Fruit fly (Drosophila melanogaster) whole organism, embryonic: Measurements from ENCODE around the gene Pgd.
A peak's percentile ranks its signal among the peaks of the same experiment; 100 is the strongest.

Source experiments
- Bdp1 ChIP-seq: fragments of 200-800 bp; sonication (Bioruptor generic); optimal IDR thresholded peaks from 3 replicates; lab custom pipeline; 2016; ENCODE audit warnings: missing biosample characterization, missing genetic modification characterization
- CG10979 ChIP-seq: fragments of 200-800 bp; sonication (Bioruptor generic); optimal IDR thresholded peaks from 2 replicates; lab custom pipeline; 2018; ENCODE audit warnings: missing biosample characterization, mild to moderate bottlenecking, missing genetic modification characterization, moderate library complexity
- CG11093 ChIP-seq: fragments of 200-800 bp; sonication (Bioruptor generic); IDR thresholded peaks from 3 replicates; pipeline ENCODE4 v1.3.6; 2022; ENCODE audit warnings: missing biosample characterization, missing genetic modification characterization
- CG13123 ChIP-seq: fragments of 200-800 bp; sonication (Bioruptor generic); optimal IDR thresholded peaks from 2 replicates; lab custom pipeline; 2016; ENCODE audit warnings: missing biosample characterization, missing genetic modification characterization
- CG14050 ChIP-seq: fragments of 200-800 bp; sonication (Bioruptor generic); IDR thresholded peaks from 3 replicates; pipeline ENCODE4 v1.3.6; 2022; ENCODE audit warnings: missing biosample characterization, missing genetic modification characterization
- CG14860 ChIP-seq: fragments of 200-800 bp; sonication (Bioruptor generic); IDR thresholded peaks from 3 replicates; pipeline ENCODE4 v1.3.6; 2022; ENCODE audit warnings: missing biosample characterization, missing genetic modification characterization; ENCODE audit not compliant: partially characterized antibody
- CG15479 ChIP-seq: fragments of 200-800 bp; sonication (Bioruptor generic); optimal IDR thresholded peaks from 3 replicates; lab custom pipeline; 2019; ENCODE audit warnings: missing biosample characterization, mild to moderate bottlenecking, missing genetic modification characterization, moderate library complexity
- CG18011 ChIP-seq: fragments of 200-800 bp; sonication (Bioruptor generic); optimal IDR thresholded peaks from 2 replicates; lab custom pipeline; 2017; ENCODE audit warnings: missing biosample characterization, missing genetic modification characterization, mild to moderate bottlenecking, moderate library complexity, missing genotype
- CG18599 ChIP-seq: fragments of 200-800 bp; sonication (Bioruptor generic); optimal IDR thresholded peaks from 3 replicates; lab custom pipeline; 2017; ENCODE audit warnings: missing biosample characterization, missing genetic modification characterization, mild to moderate bottlenecking, moderate library complexity, missing genetic modification reagents
- CG33213 ChIP-seq: fragments of 200-800 bp; sonication (Bioruptor generic); optimal IDR thresholded peaks from 3 replicates; lab custom pipeline; 2016; ENCODE audit warnings: missing biosample characterization, missing genetic modification characterization
- CG4360 ChIP-seq: fragments of 200-800 bp; sonication (Bioruptor generic); IDR thresholded peaks from 2 replicates; pipeline ENCODE4 v1.3.6; 2022; ENCODE audit warnings: missing biosample characterization, missing genetic modification characterization
- CG5953 ChIP-seq: fragments of 200-800 bp; sonication (Bioruptor generic); IDR thresholded peaks from 2 replicates; pipeline ENCODE4 v1.3.6; 2022; ENCODE audit warnings: missing biosample characterization, missing genetic modification characterization
- CG7928 ChIP-seq: fragments of 200-800 bp; sonication (Bioruptor generic); optimal IDR thresholded peaks from 2 replicates; lab custom pipeline; 2017; ENCODE audit warnings: missing biosample characterization, mild to moderate bottlenecking, missing genetic modification characterization
- CG8478 ChIP-seq: fragments of >200 bp; optimal IDR thresholded peaks from 2 replicates; lab custom pipeline; 2018
- CG9437 ChIP-seq: fragments of 200-800 bp; sonication (Bioruptor generic); optimal IDR thresholded peaks from 2 replicates; lab custom pipeline; 2018; ENCODE audit warnings: missing biosample characterization, mild to moderate bottlenecking, missing genetic modification characterization
- CG9727 ChIP-seq: fragments of 200-800 bp; sonication (Bioruptor generic); optimal IDR thresholded peaks from 3 replicates; lab custom pipeline; 2017; ENCODE audit warnings: missing biosample characterization, mild to moderate bottlenecking, missing genetic modification characterization
- CHES-1-like ChIP-seq: fragments of 200-800 bp; sonication (Bioruptor generic); optimal IDR thresholded peaks from 2 replicates; lab custom pipeline; 2016; ENCODE audit warnings: missing biosample characterization, missing genetic modification characterization
- Camta ChIP-seq: fragments of 200-800 bp; sonication (Bioruptor generic); optimal IDR thresholded peaks from 2 replicates; lab custom pipeline; 2016; ENCODE audit warnings: missing biosample characterization, missing genetic modification characterization
- Drgx ChIP-seq: fragments of 200-800 bp; sonication (Bioruptor generic); IDR thresholded peaks from 2 replicates; pipeline ENCODE4 v1.3.6; 2022; ENCODE audit warnings: missing biosample characterization, missing genetic modification characterization
- Eip74EF ChIP-seq, 2 experiments: fragments of 200-800 bp in 1 of 2; fragments of >200 bp in 1 of 2; sonication (Bioruptor generic) in 1 of 2; optimal IDR thresholded peaks; 2 replicates each; lab custom pipeline; 2017 to 2019; ENCODE audit warnings: missing biosample characterization in 2 of 2, missing genetic modification characterization in 2 of 2, mild to moderate bottlenecking in 1 of 2, moderate library complexity in 1 of 2
- Ets97D ChIP-seq: fragments of 200-800 bp; sonication (Bioruptor generic); optimal IDR thresholded peaks from 3 replicates; lab custom pipeline; 2016; ENCODE audit warnings: missing biosample characterization, missing genetic modification characterization
- HLHmδ ChIP-seq: fragments of 200-800 bp; sonication (Bioruptor generic); optimal IDR thresholded peaks from 2 replicates; lab custom pipeline; 2018; ENCODE audit warnings: missing biosample characterization, mild to moderate bottlenecking, missing genetic modification characterization, moderate library complexity
- Hmr ChIP-seq: fragments of 200-800 bp; sonication (Bioruptor generic); optimal IDR thresholded peaks from 3 replicates; lab custom pipeline; 2017; ENCODE audit warnings: mild to moderate bottlenecking, missing biosample characterization, missing genetic modification reagents, missing genetic modification characterization
- Hr39 ChIP-seq: fragments of >200 bp; optimal IDR thresholded peaks from 2 replicates; lab custom pipeline; 2017
- Hr78 ChIP-seq, 2 experiments: fragments of 200-800 bp in 1 of 2; fragments of >200 bp in 1 of 2; sonication (Bioruptor generic) in 1 of 2; optimal IDR thresholded peaks; 2 replicates each; lab custom pipeline; 2017 to 2019; ENCODE audit warnings: missing biosample characterization in 2 of 2, missing genetic modification characterization in 2 of 2, mild to moderate bottlenecking in 1 of 2, moderate library complexity in 1 of 2
- MTF-1 ChIP-seq: fragments of 200-800 bp; sonication (Bioruptor generic); optimal IDR thresholded peaks from 2 replicates; lab custom pipeline; 2018; ENCODE audit warnings: missing biosample characterization, mild to moderate bottlenecking, missing genetic modification characterization, borderline replicate concordance
- Poxn ChIP-seq: fragments of 200-800 bp; sonication (Bioruptor generic); IDR thresholded peaks from 2 replicates; pipeline ENCODE4 v1.3.6; 2022; ENCODE audit warnings: missing biosample characterization, missing genetic modification characterization
- Ssrp ChIP-seq: fragments of 200-800 bp; sonication (Bioruptor generic); optimal IDR thresholded peaks from 2 replicates; lab custom pipeline; 2018; ENCODE audit warnings: missing biosample characterization, mild to moderate bottlenecking, missing genetic modification characterization, moderate library complexity
- ab ChIP-seq: fragments of 200-800 bp; sonication (Bioruptor generic); optimal IDR thresholded peaks from 2 replicates; lab custom pipeline; 2016; ENCODE audit warnings: missing biosample characterization, missing genetic modification characterization
- az2 ChIP-seq: fragments of 200-800 bp; sonication (Bioruptor generic); optimal IDR thresholded peaks from 3 replicates; lab custom pipeline; 2016; ENCODE audit warnings: missing biosample characterization, missing genetic modification characterization
- ems ChIP-seq: fragments of 200-800 bp; sonication (Bioruptor generic); optimal IDR thresholded peaks from 3 replicates; lab custom pipeline; 2016; ENCODE audit warnings: missing biosample characterization, missing genetic modification characterization
- fd64A ChIP-seq: fragments of 200-800 bp; sonication (Bioruptor generic); optimal IDR thresholded peaks from 3 replicates; lab custom pipeline; 2018; ENCODE audit warnings: missing biosample characterization, mild to moderate bottlenecking, missing genetic modification characterization
- gce ChIP-seq: fragments of 200-800 bp; sonication (Bioruptor generic); IDR thresholded peaks from 3 replicates; pipeline ENCODE4 v1.3.6; 2022; ENCODE audit warnings: missing biosample characterization, missing genetic modification characterization
- grau ChIP-seq: fragments of 200-800 bp; optimal IDR thresholded peaks from 3 replicates; lab custom pipeline; 2019; ENCODE audit warnings: missing biosample characterization, mild to moderate bottlenecking, missing genetic modification characterization, moderate library complexity
- gro ChIP-seq: fragments of 200-800 bp; sonication (Bioruptor generic); optimal IDR thresholded peaks from 2 replicates; lab custom pipeline; 2016; ENCODE audit warnings: missing biosample characterization, missing genetic modification characterization
- gsb-n ChIP-seq: fragments of 200-800 bp; sonication (Bioruptor generic); optimal IDR thresholded peaks from 3 replicates; lab custom pipeline; 2018; ENCODE audit warnings: missing biosample characterization, mild to moderate bottlenecking, missing genetic modification characterization
- hkb ChIP-seq, 2 experiments: fragments of 200-800 bp in 1 of 2; fragments of >200 bp in 1 of 2; sonication (Bioruptor generic) in 1 of 2; IDR thresholded peaks in 1 of 2; optimal IDR thresholded peaks in 1 of 2; 2 replicates each; pipeline versions ENCODE4 v1.3.6 to Lab custom; 2017 to 2022; ENCODE audit warnings: missing biosample characterization in 1 of 2, missing genetic modification characterization in 1 of 2
- kni ChIP-seq: fragments of 200-800 bp; sonication (Bioruptor generic); optimal IDR thresholded peaks from 3 replicates; lab custom pipeline; 2017; ENCODE audit warnings: mild to moderate bottlenecking, missing biosample characterization, missing genetic modification reagents, missing genetic modification characterization
- lab ChIP-seq: fragments of 200-800 bp; sonication (Bioruptor generic); optimal IDR thresholded peaks from 3 replicates; lab custom pipeline; 2017; ENCODE audit warnings: missing biosample characterization, missing genetic modification characterization, mild to moderate bottlenecking, moderate library complexity, missing genetic modification reagents
- lov ChIP-seq, 2 experiments: fragments of 200-800 bp in 1 of 2; fragments of >200 bp in 1 of 2; sonication (Bioruptor generic) in 1 of 2; IDR thresholded peaks in 1 of 2; optimal IDR thresholded peaks in 1 of 2; 2 replicates in 1 of 2; 3 replicates in 1 of 2; pipeline versions ENCODE4 v1.3.6 to Lab custom; 2017 to 2022; ENCODE audit warnings: missing biosample characterization in 1 of 2, missing genetic modification characterization in 1 of 2
- nom ChIP-seq: fragments of 200-800 bp; sonication (Bioruptor generic); optimal IDR thresholded peaks from 2 replicates; lab custom pipeline; 2017; ENCODE audit warnings: missing biosample characterization, missing genetic modification characterization, mild to moderate bottlenecking, moderate library complexity, missing genetic modification reagents
- pan ChIP-seq, 4 experiments: fragments of >200 bp in 3 of 4; fragments of 200-800 bp in 1 of 4; sonication (Bioruptor generic) in 1 of 4; optimal IDR thresholded peaks in 3 of 4; IDR thresholded peaks in 1 of 4; 2 replicates each; pipeline versions ENCODE4 v1.3.6 to Lab custom; 2017 to 2022; ENCODE audit warnings: missing biosample characterization in 2 of 4, missing genetic modification characterization in 2 of 4, mixed read lengths in 1 of 4
- phol ChIP-seq: fragments of 200-800 bp; sonication (Bioruptor generic); optimal IDR thresholded peaks from 3 replicates; lab custom pipeline; 2018; ENCODE audit warnings: missing biosample characterization, mild to moderate bottlenecking, missing genetic modification characterization, moderate library complexity
- pzg ChIP-seq: fragments of 200-800 bp; sonication (Bioruptor generic); optimal IDR thresholded peaks from 3 replicates; lab custom pipeline; 2018; ENCODE audit warnings: missing biosample characterization, mild to moderate bottlenecking, missing genetic modification characterization, moderate library complexity
- sd ChIP-seq: fragments of 200-800 bp; sonication (Bioruptor generic); optimal IDR thresholded peaks from 3 replicates; lab custom pipeline; 2018; ENCODE audit warnings: missing biosample characterization, mild to moderate bottlenecking, missing genetic modification characterization, moderate library complexity
- sqz ChIP-seq: fragments of 200-800 bp; sonication (Bioruptor generic); optimal IDR thresholded peaks from 3 replicates; lab custom pipeline; 2018; ENCODE audit warnings: missing biosample characterization, mild to moderate bottlenecking, missing genetic modification characterization
- tio ChIP-seq: fragments of 200-800 bp; sonication (Bioruptor generic); optimal IDR thresholded peaks from 2 replicates; lab custom pipeline; 2017; ENCODE audit warnings: missing biosample characterization, missing genetic modification characterization, inconsistent platforms
- zfh2 ChIP-seq: fragments of 200-800 bp; sonication (Bioruptor generic); optimal IDR thresholded peaks from 2 replicates; lab custom pipeline; 2016; ENCODE audit warnings: missing biosample characterization, missing genetic modification characterization

Gene Pgd

DNA sequence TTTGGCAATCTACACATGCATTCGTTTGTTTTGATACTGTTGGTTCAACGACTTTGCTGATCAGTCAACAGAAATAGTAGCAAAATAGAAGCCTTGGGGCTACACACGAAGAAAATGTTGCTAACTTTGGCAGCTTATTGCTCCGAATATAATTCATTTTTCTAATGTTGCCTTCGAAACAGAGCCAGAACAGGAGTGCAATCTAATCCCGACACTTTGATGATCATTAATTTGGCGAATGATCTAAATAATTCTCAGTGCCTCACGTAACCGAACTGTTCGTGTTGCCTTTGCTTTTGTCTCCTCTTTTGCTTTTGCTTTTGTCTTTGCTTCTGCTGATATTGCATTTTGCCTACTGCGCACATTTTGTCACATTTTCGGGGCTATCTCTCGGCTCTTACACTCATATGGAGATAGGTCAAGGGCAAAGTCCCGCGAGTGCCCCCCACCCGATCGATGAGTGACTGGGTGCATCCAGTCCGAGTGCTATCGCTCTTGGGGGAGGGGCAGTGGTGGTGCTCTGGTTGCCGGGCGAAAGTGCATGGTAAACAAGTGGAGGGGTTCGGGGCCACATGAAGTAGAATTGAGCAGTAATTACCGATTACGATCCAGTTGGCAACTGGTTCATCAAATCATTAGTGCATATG lies 51.3 kb downstream of the Pgd start (continued):
- TF ChIP-seq CG14050 (GFP tag; lab: Robert Waterston, UW) (no peak), Camta (no peak), Ssrp (tag; lab: Kevin White, UChicago) (no peak), CG10979 (tag; lab: Kevin White, UChicago) (no peak), CG5953 (GFP tag; lab: Robert Waterston, UW) (no peak), CHES-1-like (GFP tag; lab: Kevin White, UChicago) (no peak), Hr39 (lab: Kevin White, UChicago) (no peak), tio (GFP tag; lab: Kevin White, UChicago) (no peak), HLHmδ (GFP tag; lab: Kevin White, UChicago) (no peak), Bdp1 (GFP tag; lab: Kevin White, UChicago) (no peak), CG11093 (GFP tag; lab: Robert Waterston, UW) (no peak), CG14860 (no peak), CG18011 (GFP tag; lab: Kevin White, UChicago) (no peak), hkb (optimal IDR thresholded peaks at IDR 0.05; lab: Kevin White, UChicago) (no peak), hkb (GFP tag; IDR thresholded peaks at IDR 0.05; lab: Robert Waterston, UW) (peak; percentile 39; the same call in 1 of the 2 replicates), sd (no peak), CG4360 (GFP tag; lab: Robert Waterston, UW) (no peak), CG13123 (no peak), gro (GFP tag; lab: Kevin White, UChicago) (no peak), gce (GFP tag; lab: Robert Waterston, UW) (no peak), grau (tag; lab: Kevin White, UChicago) (no peak), CG9727 (no peak), CG18599 (GFP tag; lab: Kevin White, UChicago) (no peak), CG8478 (no peak), lab (GFP tag; lab: Kevin White, UChicago) (no peak), ems (GFP tag; lab: Kevin White, UChicago) (no peak), Drgx (GFP tag; lab: Robert Waterston, UW) (peak; percentile 74), zfh2 (no peak), gsb-n (no peak), nom (GFP tag; lab: Kevin White, UChicago) (peak; percentile 47), az2 (GFP tag; lab: Kevin White, UChicago) (no peak), sqz (GFP tag; lab: Kevin White, UChicago) (no peak), fd64A (no peak), Hr78 (GFP tag; optimal IDR thresholded peaks at IDR 0.05; lab: Kevin White, UChicago) (peak in 1 of 2 experiments; percentile 43), Ets97D (GFP tag; lab: Kevin White, UChicago) (no peak), Eip74EF (GFP tag; optimal IDR thresholded peaks at IDR 0.05; lab: Kevin White, UChicago) (no peak), pzg (no peak), CG15479 (no peak), phol (tag; lab: Kevin White, UChicago) (peak; percentile 2), ab (GFP tag; lab: Kevin White, UChicago) (no peak), kni (GFP tag; lab: Kevin White, UChicago) (no peak), Poxn (no peak), pan (optimal IDR thresholded peaks at IDR 0.05; lab: Kevin White, UChicago) (no peak), pan (GFP tag; optimal IDR thresholded peaks at IDR 0.05 in 1 of 2, IDR thresholded peaks at IDR 0.05 in 1 of 2) (peak in 1 of 2 experiments; percentile 24), CG7928 (GFP tag; lab: Kevin White, UChicago) (no peak), CG33213 (no peak), CG9437 (GFP tag; lab: Kevin White, UChicago) (no peak), lov (optimal IDR thresholded peaks at IDR 0.05; lab: Kevin White, UChicago) (no peak), lov (GFP tag; IDR thresholded peaks at IDR 0.05; lab: Robert Waterston, UW) (no peak), Hmr (no peak), MTF-1 (GFP tag; lab: Kevin White, UChicago) (no peak)
